Fruit fly (Drosophila melanogaster) whole organism: ENCODE data around the gene Hira.

Experiments used
- CG8478 ChIP-seq: fragments of >200 bp; optimal IDR thresholded peaks from 2 replicates; lab custom pipeline; 2018; ENCODE audit warnings: inconsistent platforms
- Dll ChIP-seq: fragments of >200 bp; optimal IDR thresholded peaks from 2 replicates; lab custom pipeline; 2017
- EcR ChIP-seq, 2 experiments: fragments of >200 bp; optimal IDR thresholded peaks; 2 replicates each; lab custom pipeline; 2017; ENCODE audit warnings: missing biosample characterization in 2 of 2, missing genetic modification characterization in 2 of 2, missing genetic modification reagents in 2 of 2
- pan ChIP-seq: fragments of >200 bp; optimal IDR thresholded peaks from 2 replicates; lab custom pipeline; 2017
- psq ChIP-seq: fragments of >200 bp; optimal IDR thresholded peaks from 2 replicates; lab custom pipeline; 2017
- usp ChIP-seq: fragments of >200 bp; optimal IDR thresholded peaks from 2 replicates; lab custom pipeline; 2017; ENCODE audit warnings: missing biosample characterization, missing genetic modification characterization, mixed read lengths

The Hira gene

dm6 chrX:7704262-7705174 is 17.4 kb upstream of the Hira start:
- TF ChIP-seq EcR (GFP tag; optimal IDR thresholded peaks at IDR 0.05; lab: Kevin White, UChicago) (no peak), CG8478 (no peak), psq (no peak), Dll (lab: Kevin White, UChicago) (no peak), pan (no peak), usp (GFP tag; lab: Kevin White, UChicago) (no peak)

dm6 chrX:7705175-7706097 is 16.5 kb upstream of the Hira start:
- no peak for TF ChIP-seq CG8478
- TF ChIP-seq Dll (lab: Kevin White, UChicago): peak; percentile 69
- no peak for TF ChIP-seq usp (GFP tag; lab: Kevin White, UChicago)
- TF ChIP-seq psq: no peak
- peak in 1 of 2 experiments; percentile 12 for TF ChIP-seq EcR (GFP tag; optimal IDR thresholded peaks at IDR 0.05; lab: Kevin White, UChicago)
- no peak for TF ChIP-seq pan

dm6 chrX:7706398-7707349 is 15.2 kb upstream of the Hira start:
- no peak for TF ChIP-seq CG8478
- no peak for TF ChIP-seq Dll (lab: Kevin White, UChicago)
- no peak for TF ChIP-seq pan
- TF ChIP-seq usp (GFP tag; lab: Kevin White, UChicago): no peak
- no peak for TF ChIP-seq psq
- TF ChIP-seq EcR (GFP tag; optimal IDR thresholded peaks at IDR 0.05; lab: Kevin White, UChicago): no peak

- no peak for TF ChIP-seq CG8478
- peak; percentile 58 for TF ChIP-seq pan
These were observed 14.3 kb upstream of the Hira start for dm6 chrX:7707350-7708241.

- TF ChIP-seq psq: no peak
- TF ChIP-seq Dll (lab: Kevin White, UChicago): peak; percentile 58
These were observed 12.8 kb upstream of the Hira start, which contains the start of gene CHES-1-like for dm6 chrX:7708942-7709707. Gene CHES-1-like (minus strand): TSS chrX:7709385.

- TF ChIP-seq CG8478: no peak
- TF ChIP-seq Dll (lab: Kevin White, UChicago): no peak
- no peak for TF ChIP-seq EcR (GFP tag; optimal IDR thresholded peaks at IDR 0.05; lab: Kevin White, UChicago)
- no peak for TF ChIP-seq usp (GFP tag; lab: Kevin White, UChicago)
- no peak for TF ChIP-seq psq
- no peak for TF ChIP-seq pan
These were observed 12.0 kb upstream of the Hira start for dm6 chrX:7709708-7710438.

- no peak for TF ChIP-seq CG8478
- TF ChIP-seq usp (GFP tag; lab: Kevin White, UChicago): no peak
- TF ChIP-seq Dll (lab: Kevin White, UChicago): no peak
- no peak for TF ChIP-seq pan
- no peak for TF ChIP-seq EcR (GFP tag; optimal IDR thresholded peaks at IDR 0.05; lab: Kevin White, UChicago)
- TF ChIP-seq psq: no peak
These were observed 11.3 kb upstream of the Hira start for dm6 chrX:7710439-7711154.

- no peak for TF ChIP-seq pan
- no peak for TF ChIP-seq Dll (lab: Kevin White, UChicago)
- TF ChIP-seq psq: no peak
- no peak for TF ChIP-seq usp (GFP tag; lab: Kevin White, UChicago)
- no peak for TF ChIP-seq EcR (GFP tag; optimal IDR thresholded peaks at IDR 0.05; lab: Kevin White, UChicago)
- no peak for TF ChIP-seq CG8478
These were observed 6.5 kb upstream of the Hira start for dm6 chrX:7715433-7715832.

dm6 chrX:7717832-7718231 is 4.1 kb upstream of the Hira start, which contains the start of gene CG15478:
Gene CG15478 (minus strand): TSS chrX:7717932.
- TF ChIP-seq EcR (GFP tag; optimal IDR thresholded peaks at IDR 0.05; lab: Kevin White, UChicago): no peak
- no peak for TF ChIP-seq psq
- TF ChIP-seq CG8478: no peak
- TF ChIP-seq Dll (lab: Kevin White, UChicago): no peak
- TF ChIP-seq pan: no peak
- no peak for TF ChIP-seq usp (GFP tag; lab: Kevin White, UChicago)
